Fruit fly (Drosophila melanogaster) whole organism, wandering third instar larva: ENCODE measurements around the gene bbg.

Source experiments
- GATAd ChIP-seq: sonication (Bioruptor generic); optimal IDR thresholded peaks from 2 replicates; lab custom pipeline; 2016; ENCODE audit warnings: missing biosample characterization, missing genetic modification characterization
- Hnf4 ChIP-seq: fragments of 200-800 bp; sonication (Bioruptor generic); optimal IDR thresholded peaks from 2 replicates; lab custom pipeline; 2016; ENCODE audit warnings: missing biosample characterization, mild to moderate bottlenecking, missing genetic modification characterization
- Hr83 ChIP-seq: fragments of 200-300 bp; sonication (Bioruptor generic); optimal IDR thresholded peaks from 2 replicates; lab custom pipeline; 2016; ENCODE audit warnings: missing biosample characterization, mild to moderate bottlenecking, missing genetic modification characterization, moderate library complexity; ENCODE audit not compliant: poor library complexity, severe bottlenecking
- h ChIP-seq: fragments of 200-800 bp; sonication (Bioruptor generic); optimal IDR thresholded peaks from 3 replicates; lab custom pipeline; 2016; ENCODE audit warnings: missing biosample characterization, mild to moderate bottlenecking, missing genetic modification characterization

DNA sequence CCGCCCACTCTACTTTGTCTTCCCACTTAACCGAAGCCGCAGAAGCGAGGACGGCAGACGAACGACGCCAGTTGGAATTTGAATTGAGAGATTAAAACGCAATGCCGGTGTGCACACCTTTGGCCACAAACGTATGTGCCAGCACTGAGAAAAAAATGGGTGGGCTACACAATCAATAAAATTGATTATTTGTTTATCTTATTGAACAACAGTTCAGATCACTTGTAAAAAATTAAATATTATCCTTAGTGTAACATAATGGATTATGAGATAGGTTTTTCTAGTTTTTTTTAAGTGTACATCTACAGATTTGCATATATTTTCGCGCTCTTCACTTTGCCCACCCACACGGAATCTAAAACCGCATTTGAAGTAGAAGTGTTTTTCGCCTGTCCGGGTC, 84.5 kb downstream of the bbg start:
- TF ChIP-seq GATAd (GFP tag; lab: Kevin White, UChicago) (no peak), Hr83 (GFP tag; lab: Kevin White, UChicago) (no peak), h (GFP tag; lab: Kevin White, UChicago) (peak; percentile 38), Hnf4 (no peak)
